Fruit fly (Drosophila melanogaster) whole organism, embryonic: Measurements from ENCODE around the gene Etl1.

Source experiments
- Abd-B ChIP-seq: fragments of 200-800 bp; sonication (Bioruptor generic); optimal IDR thresholded peaks from 2 replicates; lab custom pipeline; 2018; ENCODE audit warnings: missing biosample characterization, mild to moderate bottlenecking, missing genetic modification characterization, moderate library complexity
- Antp ChIP-seq: fragments of 200-800 bp; sonication (Bioruptor generic); optimal IDR thresholded peaks from 3 replicates; lab custom pipeline; 2016; ENCODE audit warnings: missing biosample characterization, missing genetic modification characterization
- Atf6 ChIP-seq: fragments of 200-800 bp; sonication (Bioruptor generic); IDR thresholded peaks from 2 replicates; pipeline ENCODE4 v1.3.6; 2022; ENCODE audit warnings: missing biosample characterization, missing genetic modification characterization
- CG10321 ChIP-seq: fragments of 200-800 bp; sonication (Bioruptor generic); IDR thresholded peaks from 2 replicates; pipeline ENCODE4 v1.3.6; 2022; ENCODE audit warnings: missing biosample characterization, missing genetic modification characterization
- CG10543 ChIP-seq: fragments of 200-800 bp; sonication (Bioruptor generic); optimal IDR thresholded peaks from 3 replicates; lab custom pipeline; 2017; ENCODE audit warnings: missing biosample characterization, mild to moderate bottlenecking, missing genetic modification characterization, moderate library complexity
- CG11398 ChIP-seq: fragments of 200-800 bp; sonication (Bioruptor generic); optimal IDR thresholded peaks from 2 replicates; lab custom pipeline; 2016; ENCODE audit warnings: missing biosample characterization, missing genetic modification characterization
- CG12104 ChIP-seq: fragments of 200-800 bp; sonication (Bioruptor generic); optimal IDR thresholded peaks from 3 replicates; lab custom pipeline; 2016; ENCODE audit warnings: missing biosample characterization, missing genetic modification characterization
- CG13894 ChIP-seq: fragments of 200-800 bp; sonication (Bioruptor generic); optimal IDR thresholded peaks from 3 replicates; lab custom pipeline; 2018; ENCODE audit warnings: missing biosample characterization, mild to moderate bottlenecking, missing genetic modification characterization, moderate library complexity
- CG14014 ChIP-seq: fragments of 200-800 bp; sonication (Bioruptor generic); IDR thresholded peaks from 2 replicates; pipeline ENCODE4 v1.3.6; 2022; ENCODE audit warnings: missing biosample characterization, missing genetic modification characterization
- CG14050 ChIP-seq: fragments of 200-800 bp; sonication (Bioruptor generic); IDR thresholded peaks from 3 replicates; pipeline ENCODE4 v1.3.6; 2022; ENCODE audit warnings: missing biosample characterization, missing genetic modification characterization
- CG14965 ChIP-seq: fragments of 200-800 bp; sonication (Bioruptor generic); optimal IDR thresholded peaks from 2 replicates; lab custom pipeline; 2016; ENCODE audit warnings: missing biosample characterization, missing genetic modification characterization, borderline replicate concordance
- CG17359 ChIP-seq: fragments of 200-800 bp; sonication (Bioruptor generic); optimal IDR thresholded peaks from 3 replicates; lab custom pipeline; 2018; ENCODE audit warnings: missing biosample characterization, mild to moderate bottlenecking, missing genetic modification characterization, moderate library complexity
- CG3065 ChIP-seq: fragments of 200-800 bp; sonication (Bioruptor generic); optimal IDR thresholded peaks from 2 replicates; lab custom pipeline; 2016; ENCODE audit warnings: missing biosample characterization, missing genetic modification characterization
- CG31441 ChIP-seq: fragments of 200-800 bp; sonication (Bioruptor generic); IDR thresholded peaks from 2 replicates; pipeline ENCODE4 v1.3.6; 2022; ENCODE audit warnings: missing biosample characterization, missing genetic modification characterization
- CG4707 ChIP-seq: fragments of 200-800 bp; sonication (Bioruptor generic); optimal IDR thresholded peaks from 2 replicates; lab custom pipeline; 2018; ENCODE audit warnings: missing biosample characterization, mild to moderate bottlenecking, missing genetic modification characterization, moderate library complexity
- CG5180 ChIP-seq: fragments of 200-800 bp; sonication (Bioruptor generic); optimal IDR thresholded peaks from 3 replicates; lab custom pipeline; 2017; ENCODE audit warnings: missing biosample characterization, missing genetic modification characterization, mild to moderate bottlenecking, moderate library complexity, missing genetic modification reagents
- CG7357 ChIP-seq: fragments of 200-800 bp; sonication (Bioruptor generic); IDR thresholded peaks from 3 replicates; pipeline ENCODE4 v1.3.6; 2022; ENCODE audit warnings: missing biosample characterization, missing genetic modification characterization
- E2f2 ChIP-seq: fragments of 200-800 bp; sonication (Bioruptor generic); IDR thresholded peaks from 2 replicates; pipeline ENCODE4 v1.3.6; 2022; ENCODE audit warnings: missing biosample characterization, missing genetic modification characterization
- H2.0 ChIP-seq: fragments of 200-800 bp; sonication (Bioruptor generic); IDR thresholded peaks from 2 replicates; pipeline ENCODE4 v1.3.6; 2022; ENCODE audit warnings: missing biosample characterization, missing genetic modification characterization
- HmgZ ChIP-seq: fragments of 200-800 bp; sonication (Bioruptor generic); optimal IDR thresholded peaks from 2 replicates; lab custom pipeline; 2018; ENCODE audit warnings: missing biosample characterization, mild to moderate bottlenecking, missing genetic modification characterization
- Lhr ChIP-seq: fragments of 200-800 bp; sonication (Bioruptor generic); optimal IDR thresholded peaks from 3 replicates; lab custom pipeline; 2017; ENCODE audit warnings: mild to moderate bottlenecking, missing biosample characterization, missing genetic modification reagents, missing genetic modification characterization
- Oli ChIP-seq: fragments of 200-800 bp; sonication (Bioruptor generic); optimal IDR thresholded peaks from 2 replicates; lab custom pipeline; 2018; ENCODE audit warnings: missing biosample characterization, mild to moderate bottlenecking, missing genetic modification characterization, moderate library complexity
- Pdp1 ChIP-seq, 2 experiments: fragments of 200-800 bp; sonication (Bioruptor generic); optimal IDR thresholded peaks; 3 replicates each; lab custom pipeline; 2016; ENCODE audit warnings: missing biosample characterization in 2 of 2, missing genetic modification characterization in 2 of 2, mild to moderate bottlenecking in 1 of 2, moderate library complexity in 1 of 2
- Ptx1 ChIP-seq: fragments of 200-800 bp; sonication (Bioruptor generic); IDR thresholded peaks from 2 replicates; pipeline ENCODE4 v1.3.6; 2022; ENCODE audit warnings: missing biosample characterization, missing genetic modification characterization
- Rx ChIP-seq: fragments of 200-800 bp; sonication (Bioruptor generic); IDR thresholded peaks from 2 replicates; pipeline ENCODE4 v1.3.6; 2022; ENCODE audit warnings: missing biosample characterization, missing genetic modification characterization
- Stat92E ChIP-seq, 3 experiments: fragments of >200 bp in 2 of 3; fragments of 200-800 bp in 1 of 3; sonication (Bioruptor generic) in 1 of 3; optimal IDR thresholded peaks; 2 replicates each; lab custom pipeline; 2017 to 2019; ENCODE audit warnings: missing biosample characterization in 3 of 3, missing genetic modification characterization in 3 of 3, mild to moderate bottlenecking in 1 of 3, moderate library complexity in 1 of 3
- ato ChIP-seq: fragments of 200-800 bp; sonication (Bioruptor generic); IDR thresholded peaks from 2 replicates; pipeline ENCODE4 v1.3.6; 2022; ENCODE audit warnings: missing biosample characterization, missing genetic modification characterization; ENCODE audit not compliant: partially characterized antibody
- br ChIP-seq: fragments of >200 bp; optimal IDR thresholded peaks from 2 replicates; lab custom pipeline; 2017
- btn ChIP-seq: fragments of 200-800 bp; sonication (Bioruptor generic); optimal IDR thresholded peaks from 2 replicates; lab custom pipeline; 2016; ENCODE audit warnings: missing biosample characterization, missing genetic modification characterization
- dysf ChIP-seq: fragments of 200-800 bp; sonication (Bioruptor generic); IDR thresholded peaks from 3 replicates; pipeline ENCODE4 v1.3.6; 2022; ENCODE audit warnings: missing biosample characterization, missing genetic modification characterization
- fd3F ChIP-seq: fragments of 200-800 bp; sonication (Bioruptor generic); optimal IDR thresholded peaks from 2 replicates; lab custom pipeline; 2018; ENCODE audit warnings: missing biosample characterization, mild to moderate bottlenecking, missing genetic modification characterization, moderate library complexity
- gce ChIP-seq: fragments of 200-800 bp; sonication (Bioruptor generic); IDR thresholded peaks from 3 replicates; pipeline ENCODE4 v1.3.6; 2022; ENCODE audit warnings: missing biosample characterization, missing genetic modification characterization
- gsb ChIP-seq: fragments of 200-800 bp; sonication (Bioruptor generic); IDR thresholded peaks from 2 replicates; pipeline ENCODE4 v1.3.6; 2022; ENCODE audit warnings: missing biosample characterization, missing genetic modification characterization
- ham ChIP-seq: fragments of 200-800 bp; sonication (Bioruptor generic); IDR thresholded peaks from 2 replicates; pipeline ENCODE4 v1.3.6; 2022; ENCODE audit warnings: missing biosample characterization, missing genetic modification characterization
- inv ChIP-seq: fragments of 200-800 bp; sonication (Bioruptor generic); IDR thresholded peaks from 2 replicates; pipeline ENCODE4 v1.3.6; 2022; ENCODE audit warnings: missing biosample characterization, missing genetic modification characterization; ENCODE audit not compliant: partially characterized antibody
- lab ChIP-seq: fragments of 200-800 bp; sonication (Bioruptor generic); optimal IDR thresholded peaks from 3 replicates; lab custom pipeline; 2017; ENCODE audit warnings: missing biosample characterization, missing genetic modification characterization, mild to moderate bottlenecking, moderate library complexity, missing genetic modification reagents
- lilli ChIP-seq: fragments of 200-800 bp; sonication (Bioruptor generic); optimal IDR thresholded peaks from 3 replicates; lab custom pipeline; 2016; ENCODE audit warnings: missing biosample characterization, missing genetic modification characterization
- lmd ChIP-seq: fragments of 200-800 bp; sonication (Bioruptor generic); IDR thresholded peaks from 2 replicates; pipeline ENCODE4 v1.3.6; 2022; ENCODE audit warnings: missing biosample characterization, missing genetic modification characterization
- mirr ChIP-seq: fragments of 200-800 bp; sonication (Bioruptor generic); optimal IDR thresholded peaks from 3 replicates; lab custom pipeline; 2018; ENCODE audit warnings: missing biosample characterization, mild to moderate bottlenecking, missing genetic modification characterization
- odd ChIP-seq: fragments of 200-800 bp; sonication (Bioruptor generic); optimal IDR thresholded peaks from 2 replicates; lab custom pipeline; 2017; ENCODE audit warnings: missing biosample characterization, mild to moderate bottlenecking, missing genetic modification characterization
- onecut ChIP-seq: fragments of 200-800 bp; sonication (Bioruptor generic); IDR thresholded peaks from 2 replicates; pipeline ENCODE4 v1.3.6; 2022; ENCODE audit warnings: missing biosample characterization, missing genetic modification characterization
- pros ChIP-seq: fragments of 200-800 bp; sonication (Bioruptor generic); optimal IDR thresholded peaks from 3 replicates; lab custom pipeline; 2019; ENCODE audit warnings: missing biosample characterization, mild to moderate bottlenecking, missing genetic modification characterization, moderate library complexity
- pum ChIP-seq: fragments of 200-800 bp; sonication (Bioruptor generic); optimal IDR thresholded peaks from 2 replicates; lab custom pipeline; 2016; ENCODE audit warnings: missing biosample characterization, missing genetic modification characterization
- scrt ChIP-seq: fragments of 200-800 bp; sonication (Bioruptor generic); optimal IDR thresholded peaks from 2 replicates; lab custom pipeline; 2018; ENCODE audit warnings: missing biosample characterization, mild to moderate bottlenecking, missing genetic modification characterization, moderate library complexity
- shn ChIP-seq: fragments of 200-800 bp; sonication (Bioruptor generic); optimal IDR thresholded peaks from 3 replicates; lab custom pipeline; 2016; ENCODE audit warnings: missing biosample characterization, missing genetic modification characterization
- so ChIP-seq: fragments of 200-800 bp; sonication (Bioruptor generic); IDR thresholded peaks from 3 replicates; pipeline ENCODE4 v1.3.6; 2022; ENCODE audit warnings: missing biosample characterization, missing genetic modification characterization
- tin ChIP-seq: fragments of 200-800 bp; sonication (Bioruptor generic); optimal IDR thresholded peaks from 3 replicates; lab custom pipeline; 2016; ENCODE audit warnings: missing biosample characterization, missing genetic modification characterization
- tio ChIP-seq: fragments of 200-800 bp; sonication (Bioruptor generic); optimal IDR thresholded peaks from 2 replicates; lab custom pipeline; 2017; ENCODE audit warnings: missing biosample characterization, missing genetic modification characterization, inconsistent platforms
- trh ChIP-seq: fragments of 200-800 bp; sonication (Bioruptor generic); optimal IDR thresholded peaks from 2 replicates; lab custom pipeline; 2016; ENCODE audit warnings: missing biosample characterization, missing genetic modification characterization
- twi ChIP-seq: fragments of 200-800 bp; optimal IDR thresholded peaks from 2 replicates; lab custom pipeline; 2019; ENCODE audit warnings: missing biosample characterization, mild to moderate bottlenecking, missing genetic modification characterization, moderate library complexity
- vnd ChIP-seq: fragments of 200-800 bp; sonication (Bioruptor generic); IDR thresholded peaks from 3 replicates; pipeline ENCODE4 v1.3.6; 2022; ENCODE audit warnings: missing biosample characterization, missing genetic modification characterization; ENCODE audit not compliant: partially characterized antibody

Etl1 gene

DNA sequence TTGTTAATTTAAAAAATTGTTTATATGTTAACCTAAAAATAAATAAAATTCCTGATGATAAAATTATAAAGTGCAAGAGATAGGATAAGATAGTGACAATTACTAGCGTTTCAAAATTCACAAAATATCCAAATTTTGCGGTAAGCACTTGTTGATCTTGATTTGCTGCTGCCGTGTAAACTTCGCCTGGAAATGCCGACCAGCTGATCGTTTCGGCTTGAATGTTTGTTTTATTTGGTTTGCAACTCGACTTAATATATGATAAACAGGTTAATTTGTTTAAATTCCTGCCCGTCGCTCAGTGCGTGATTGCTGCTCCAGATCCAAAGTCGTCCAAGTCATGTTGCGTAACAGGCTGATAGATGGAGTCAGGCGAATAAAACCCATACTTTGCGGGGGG lies 9.0 kb upstream of the Etl1 start, which contains the start of gene CG4592 (continued):
- peak; percentile 60 for TF ChIP-seq E2f2 (GFP tag; lab: Robert Waterston, UW)
- TF ChIP-seq CG14050 (GFP tag; lab: Robert Waterston, UW): 0 out of 3 replicates have a peak, but pooled peaks have one; percentile 32
- TF ChIP-seq ham: peak; percentile 32; the same call in 1 of the 2 replicates
- TF ChIP-seq fd3F (GFP tag; lab: Kevin White, UChicago): peak; percentile 42
- TF ChIP-seq CG7357 (GFP tag; lab: Robert Waterston, UW): no peak
- TF ChIP-seq CG17359: no peak
- no peak for TF ChIP-seq br (lab: Kevin White, UChicago)
- no peak for TF ChIP-seq CG10543 (GFP tag; lab: Kevin White, UChicago)
- peak; percentile 44 for TF ChIP-seq Rx
- no peak for TF ChIP-seq Stat92E (GFP tag; optimal IDR thresholded peaks at IDR 0.05; lab: Kevin White, UChicago)
- TF ChIP-seq scrt (GFP tag; lab: Kevin White, UChicago): no peak
- no peak for TF ChIP-seq tio (GFP tag; lab: Kevin White, UChicago)
- TF ChIP-seq CG10321: peak; percentile 32; the same call in 1 of the 2 replicates
- no peak for TF ChIP-seq odd
- no peak for TF ChIP-seq gce (GFP tag; lab: Robert Waterston, UW)
- TF ChIP-seq so (GFP tag; lab: Robert Waterston, UW): 0 out of 3 replicates have a peak, but pooled peaks have one; percentile 21
- peak; percentile 67; the same call in 1 of the 2 replicates for TF ChIP-seq CG14014 (GFP tag; lab: Robert Waterston, UW)
- no peak for TF ChIP-seq Abd-B
- no peak for TF ChIP-seq inv (GFP tag; lab: Robert Waterston, UW)
- TF ChIP-seq ato: no peak
- TF ChIP-seq Lhr: no peak
- peak; percentile 72 for TF ChIP-seq Atf6 (GFP tag; lab: Robert Waterston, UW)
- TF ChIP-seq CG4707 (GFP tag; lab: Kevin White, UChicago): no peak
- TF ChIP-seq trh (GFP tag; lab: Kevin White, UChicago): no peak
- TF ChIP-seq pros (GFP tag; lab: Kevin White, UChicago): no peak
- peak; percentile 8 for TF ChIP-seq Antp (GFP tag; lab: Kevin White, UChicago)
- no peak for TF ChIP-seq pum (GFP tag; lab: Kevin White, UChicago)
- no peak for TF ChIP-seq CG31441
- peak; percentile 69 for TF ChIP-seq lilli
- no peak for TF ChIP-seq shn (GFP tag; lab: Kevin White, UChicago)
- TF ChIP-seq CG11398 (GFP tag; lab: Kevin White, UChicago): no peak
- TF ChIP-seq H2.0 (GFP tag; lab: Robert Waterston, UW): peak; percentile 66
- TF ChIP-seq Oli (tag; lab: Kevin White, UChicago): peak; percentile 33
- TF ChIP-seq tin (GFP tag; lab: Kevin White, UChicago): peak; percentile 57
- no peak for TF ChIP-seq twi (tag; lab: Kevin White, UChicago)
- TF ChIP-seq Ptx1: peak; percentile 43
- peak; percentile 60 to 71 for TF ChIP-seq Pdp1 (GFP tag; optimal IDR thresholded peaks at IDR 0.05; lab: Kevin White, UChicago)
- TF ChIP-seq CG3065: no peak
- TF ChIP-seq lmd (GFP tag; lab: Robert Waterston, UW): peak; percentile 57; the same call in 1 of the 2 replicates
- peak; percentile 78 for TF ChIP-seq lab (GFP tag; lab: Kevin White, UChicago)
- TF ChIP-seq HmgZ (tag; lab: Kevin White, UChicago): peak; percentile 63
- TF ChIP-seq btn (GFP tag; lab: Kevin White, UChicago): no peak
- TF ChIP-seq gsb: no peak
- TF ChIP-seq CG14965 (GFP tag; lab: Kevin White, UChicago): no peak
- peak; percentile 4 for TF ChIP-seq CG12104
- no peak for TF ChIP-seq vnd
- no peak for TF ChIP-seq CG13894 (tag; lab: Kevin White, UChicago)
- TF ChIP-seq onecut (GFP tag; lab: Robert Waterston, UW): peak; percentile 63
- no peak for TF ChIP-seq CG5180 (GFP tag; lab: Kevin White, UChicago)
- TF ChIP-seq mirr: peak; percentile 50
- peak; percentile 74 for TF ChIP-seq dysf (GFP tag; lab: Robert Waterston, UW)
